Fruit fly (Drosophila melanogaster): ENCODE measurements around the gene GstO1.

DNA sequence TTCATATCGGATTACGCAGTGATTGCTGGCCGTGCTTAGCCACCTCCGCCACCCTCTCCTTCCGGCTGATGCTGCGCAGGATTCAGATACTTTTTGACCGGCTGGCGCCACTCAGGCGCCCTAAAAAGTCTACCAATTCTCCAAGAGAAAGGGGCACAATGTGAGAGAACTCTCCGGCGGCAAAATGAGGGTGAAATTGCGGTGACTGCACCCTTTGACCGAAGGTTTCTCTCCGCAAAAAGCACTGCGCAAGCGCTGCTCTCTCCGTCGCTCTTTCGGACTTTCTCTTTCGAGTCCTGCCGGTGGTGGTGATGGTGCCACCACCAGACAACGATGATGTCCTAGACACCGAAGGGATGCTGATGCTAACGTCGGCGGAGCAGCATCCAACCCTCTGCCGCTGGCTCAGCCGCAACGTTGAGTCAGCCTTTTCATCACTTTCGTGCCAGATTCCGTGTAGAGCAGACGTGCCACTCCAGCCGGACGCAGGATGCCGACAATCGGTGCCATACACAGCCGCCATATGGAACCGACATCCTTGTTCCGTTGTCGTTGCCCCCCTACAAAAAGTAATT lies 35.2 kb upstream of the GstO1 start:
- no peak for TF ChIP-seq Sry-δ (GFP tag; optimal IDR thresholded peaks at IDR 0.05)
- no peak for TF ChIP-seq sisA (GFP tag; IDR thresholded peaks at IDR 0.05)
- TF ChIP-seq pros (GFP tag; optimal IDR thresholded peaks at IDR 0.05), result peak; percentile 54
- no peak for TF ChIP-seq Ssrp (tag; optimal IDR thresholded peaks at IDR 0.05)
- TF ChIP-seq lbe (GFP tag; optimal IDR thresholded peaks at IDR 0.05), result no peak
- no peak for TF ChIP-seq sob (GFP tag; IDR thresholded peaks at IDR 0.05)
- TF ChIP-seq Doc3 (GFP tag; IDR thresholded peaks at IDR 0.05; ENCODE audit: partially characterized antibody), result no peak
- no peak for TF ChIP-seq CG3726 (GFP tag; IDR thresholded peaks at IDR 0.05)
- no peak for TF ChIP-seq sr (GFP tag; IDR thresholded peaks at IDR 0.05)
- no peak for TF ChIP-seq Myb (GFP tag; optimal IDR thresholded peaks at IDR 0.05)
- no peak for TF ChIP-seq Hr39 (optimal IDR thresholded peaks at IDR 0.05)
- TF ChIP-seq CG8388 (GFP tag; optimal IDR thresholded peaks at IDR 0.05), result no peak
- no peak for TF ChIP-seq dan (GFP tag; IDR thresholded peaks at IDR 0.05)
- TF ChIP-seq HLH54F (GFP tag; optimal IDR thresholded peaks at IDR 0.05), result no peak

All from whole organism, embryonic.